Worm (Caenorhabditis elegans): ENCODE results near the gene Y59H11AM.1.
A peak's percentile ranks its signal among the peaks of the same experiment; 100 is the strongest.

- TF ChIP-seq flt-1 (GFP tag; IDR thresholded peaks at IDR 0.05) (no peak), klf-2 (GFP tag; conservative IDR thresholded peaks at IDR 0.05) (no peak), ztf-23 (GFP tag; IDR thresholded peaks at IDR 0.05) (no peak), T22C8.4 (GFP tag; IDR thresholded peaks at IDR 0.05) (no peak), med-1 (GFP tag; optimal IDR thresholded peaks at IDR 0.05; ENCODE audit: insufficient read depth) (no peak), cog-1 (tag; optimal IDR thresholded peaks at IDR 0.05) (peak; percentile 43), ref-1 (GFP tag; conservative IDR thresholded peaks at IDR 0.05) (no peak), tab-1 (GFP tag; IDR thresholded peaks at IDR 0.05) (no peak)
These were observed 49.0 kb downstream of the Y59H11AM.1 start, which contains the start of gene lin-49 for ce11 chrIV:8620102-8620733.
